Fruit fly (Drosophila melanogaster): ENCODE measurements around the gene CG45492.

The CG45492 gene

DNA sequence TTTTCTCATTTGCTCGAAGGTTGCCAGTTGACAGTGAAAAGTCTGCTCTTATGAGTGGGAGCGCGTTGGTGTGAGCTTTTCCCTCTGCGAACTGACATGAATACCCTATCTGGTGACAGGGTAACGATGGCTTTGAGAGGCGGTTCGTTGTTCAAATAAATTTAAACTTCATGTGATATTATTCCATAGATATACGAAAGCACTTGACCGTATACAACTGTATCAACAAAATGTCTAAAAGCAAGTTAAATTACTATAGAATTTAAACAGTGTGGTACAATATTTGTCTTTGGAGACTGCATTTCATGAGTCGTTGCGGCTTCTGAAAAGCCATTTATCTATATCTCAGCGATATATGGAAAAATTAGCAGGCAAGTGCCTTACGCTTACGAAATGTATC, 20.3 kb upstream of the CG45492 start (continued):
- TF ChIP-seq CG17802 (tag; optimal IDR thresholded peaks at IDR 0.05) (no peak), CG6854 (GFP tag; optimal IDR thresholded peaks at IDR 0.05) (no peak), CG17359 (tag; optimal IDR thresholded peaks at IDR 0.05) (peak; percentile 31), Hr51 (GFP tag; optimal IDR thresholded peaks at IDR 0.05) (peak in 1 of 2 experiments; percentile 70), HLH4C (GFP tag; IDR thresholded peaks at IDR 0.05; ENCODE audit: partially characterized antibody) (no peak), phol (tag; optimal IDR thresholded peaks at IDR 0.05) (no peak), lov (optimal IDR thresholded peaks at IDR 0.05) (no peak), lov (GFP tag; IDR thresholded peaks at IDR 0.05) (no peak), CG6813 (GFP tag; optimal IDR thresholded peaks at IDR 0.05) (no peak), CG8924 (tag; optimal IDR thresholded peaks at IDR 0.05) (no peak), pnt (GFP tag; optimal IDR thresholded peaks at IDR 0.05) (peak; percentile 27), CG11696 (GFP tag; IDR thresholded peaks at IDR 0.05) (no peak), Eip74EF (GFP tag; optimal IDR thresholded peaks at IDR 0.05) (no peak), grau (tag; optimal IDR thresholded peaks at IDR 0.05) (peak; percentile 62), insv (GFP tag; optimal IDR thresholded peaks at IDR 0.05) (no peak), vnd (GFP tag; IDR thresholded peaks at IDR 0.05; ENCODE audit: partially characterized antibody) (no peak), CG3281 (GFP tag; optimal IDR thresholded peaks at IDR 0.05) (peak; percentile 32), CG1603 (tag; optimal IDR thresholded peaks at IDR 0.05) (peak; percentile 25), CG10274 (GFP tag; optimal IDR thresholded peaks at IDR 0.05) (peak; percentile 4), CG12104 (GFP tag; optimal IDR thresholded peaks at IDR 0.05) (no peak), tap (tag; optimal IDR thresholded peaks at IDR 0.05) (no peak), caup (GFP tag; optimal IDR thresholded peaks at IDR 0.05; ENCODE audit: severe bottlenecking) (no peak), Med (GFP tag) (peak; percentile 85), CoRest (tag; optimal IDR thresholded peaks at IDR 0.05) (peak; percentile 67), sens (GFP tag) (peak; percentile 88), CG7271 (tag; optimal IDR thresholded peaks at IDR 0.05) (no peak), aop (GFP tag; IDR thresholded peaks at IDR 0.05) (no peak), CG18764 (GFP tag; optimal IDR thresholded peaks at IDR 0.05) (no peak), CG10462 (GFP tag; optimal IDR thresholded peaks at IDR 0.05) (no peak), CG31441 (GFP tag; IDR thresholded peaks at IDR 0.05) (no peak), fd102C (GFP tag; optimal IDR thresholded peaks at IDR 0.05) (no peak), CG14860 (GFP tag; IDR thresholded peaks at IDR 0.05; ENCODE audit: partially characterized antibody) (no peak), Jarid2 (GFP tag; optimal IDR thresholded peaks at IDR 0.05) (no peak), CG3838 (GFP tag; optimal IDR thresholded peaks at IDR 0.05) (no peak), CG1602 (GFP tag; optimal IDR thresholded peaks at IDR 0.05) (peak; percentile 33), CG9609 (GFP tag; optimal IDR thresholded peaks at IDR 0.05) (no peak), trem (tag; optimal IDR thresholded peaks at IDR 0.05) (no peak), sob (GFP tag; IDR thresholded peaks at IDR 0.05) (peak; percentile 33; the same call in 1 of the 2 replicates), CG12769 (tag; optimal IDR thresholded peaks at IDR 0.05) (peak; percentile 57), CG7372 (GFP tag; IDR thresholded peaks at IDR 0.05) (no peak), CG13775 (GFP tag; optimal IDR thresholded peaks at IDR 0.05) (no peak), ttk (GFP tag; IDR thresholded peaks at IDR 0.05) (peak; percentile 20; the same call in 1 of the 2 replicates), amos (GFP tag; IDR thresholded peaks at IDR 0.05; ENCODE audit: partially characterized antibody) (no peak), YL-1 (GFP tag; optimal IDR thresholded peaks at IDR 0.05) (no peak), CG7745 (tag; optimal IDR thresholded peaks at IDR 0.05) (no peak), CG7928 (GFP tag; optimal IDR thresholded peaks at IDR 0.05) (no peak), br (optimal IDR thresholded peaks at IDR 0.05) (no peak), CG9437 (GFP tag; optimal IDR thresholded peaks at IDR 0.05) (peak; percentile 27), sqz (GFP tag; optimal IDR thresholded peaks at IDR 0.05) (no peak), Fer2 (tag; optimal IDR thresholded peaks at IDR 0.05) (no peak), CG8765 (GFP tag; IDR thresholded peaks at IDR 0.05) (no peak)

Measured in whole organism, embryonic.